Worm (Caenorhabditis elegans) whole organism, L2 larva: ENCODE measurements around the gene C14A4.7.

Source experiments
- C34F6.9 ChIP-seq: fragments of 150-350 bp; optimal IDR thresholded peaks from 2 replicates; lab custom pipeline; 2014; ENCODE audit warnings: missing biosample characterization, missing genetic modification characterization
- F13H6.1 ChIP-seq: sonication (generic microtip); optimal IDR thresholded peaks from 2 replicates; lab custom pipeline; 2016; ENCODE audit warnings: missing genetic modification characterization, missing compliant biosample characterization
- R02D3.7 ChIP-seq: fragments of 150-350 bp; optimal IDR thresholded peaks from 2 replicates; lab custom pipeline; 2014; ENCODE audit warnings: missing biosample characterization, missing genetic modification characterization
- ZK546.5 ChIP-seq: sonication (generic microtip); optimal IDR thresholded peaks from 2 replicates; lab custom pipeline; 2017; ENCODE audit warnings: missing biosample characterization, missing genetic modification characterization
- ama-1 ChIP-seq: fragments of 150-350 bp; optimal IDR thresholded peaks from 2 replicates; lab custom pipeline; 2018; ENCODE audit warnings: inconsistent platforms
- blmp-1 ChIP-seq: sonication (generic microtip); optimal IDR thresholded peaks from 2 replicates; lab custom pipeline; 2017; ENCODE audit warnings: missing genetic modification characterization, mild to moderate bottlenecking, missing compliant biosample characterization, antibody characterized with exemption, moderate library complexity; ENCODE audit not compliant: insufficient read depth
- ceh-16 ChIP-seq: fragments of 150-350 bp; optimal IDR thresholded peaks from 2 replicates; lab custom pipeline; 2014; ENCODE audit warnings: missing biosample characterization, missing genetic modification characterization
- ceh-82 ChIP-seq: fragments of 150-350 bp; optimal IDR thresholded peaks from 2 replicates; lab custom pipeline; 2014; ENCODE audit warnings: missing biosample characterization, missing genetic modification characterization
- crh-2 ChIP-seq: sonication (generic microtip); optimal IDR thresholded peaks from 2 replicates; lab custom pipeline; 2017; ENCODE audit warnings: missing biosample characterization, missing genetic modification characterization
- egl-27 ChIP-seq: sonication (generic microtip); optimal IDR thresholded peaks from 3 replicates; lab custom pipeline; 2017; ENCODE audit warnings: missing biosample characterization, missing genetic modification reagents, missing genetic modification characterization
- elt-1 ChIP-seq: fragments of 150-350 bp; optimal IDR thresholded peaks from 2 replicates; lab custom pipeline; 2014; ENCODE audit warnings: missing biosample characterization, missing genetic modification characterization
- fos-1 ChIP-seq: fragments of 150-350 bp; optimal IDR thresholded peaks from 2 replicates; lab custom pipeline; 2014; ENCODE audit warnings: missing biosample characterization, missing genetic modification characterization
- lin-11 ChIP-seq: fragments of 150-350 bp; sonication (generic microtip); optimal IDR thresholded peaks from 2 replicates; lab custom pipeline; 2014; ENCODE audit warnings: missing biosample characterization, missing genetic modification characterization, inconsistent platforms, mixed read lengths
- lin-13 ChIP-seq: fragments of 150-350 bp; optimal IDR thresholded peaks from 2 replicates; lab custom pipeline; 2014; ENCODE audit warnings: missing biosample characterization, missing genetic modification reagents, missing genetic modification characterization
- lin-39 ChIP-seq: fragments of 150-350 bp; optimal IDR thresholded peaks from 2 replicates; lab custom pipeline; 2014; ENCODE audit warnings: missing biosample characterization, missing genetic modification reagents, missing genetic modification characterization
- lsy-2 ChIP-seq, 2 experiments: fragments of 150-350 bp in 1 of 2; sonication (generic microtip) in 1 of 2; optimal IDR thresholded peaks; 2 replicates each; lab custom pipeline; 2014 to 2017; ENCODE audit warnings: missing biosample characterization in 2 of 2, missing genetic modification characterization in 2 of 2
- mab-5 ChIP-seq: fragments of 150-350 bp; optimal IDR thresholded peaks from 2 replicates; lab custom pipeline; 2014; ENCODE audit warnings: missing biosample characterization, missing genetic modification characterization
- mbf-1 ChIP-seq: sonication (generic microtip); optimal IDR thresholded peaks from 2 replicates; lab custom pipeline; 2017; ENCODE audit warnings: missing biosample characterization, missing genetic modification characterization
- mdl-1 ChIP-seq, 2 experiments: fragments of 150-350 bp in 1 of 2; sonication (generic microtip) in 1 of 2; optimal IDR thresholded peaks; 2 replicates each; lab custom pipeline; 2017; ENCODE audit warnings: missing biosample characterization in 2 of 2, missing genetic modification characterization in 2 of 2
- nhr-10 ChIP-seq: sonication (generic microtip); optimal IDR thresholded peaks from 2 replicates; lab custom pipeline; 2017; ENCODE audit warnings: missing biosample characterization, missing genetic modification characterization
- nhr-11 ChIP-seq: fragments of 150-350 bp; optimal IDR thresholded peaks from 2 replicates; lab custom pipeline; 2014; ENCODE audit warnings: missing biosample characterization, missing genetic modification characterization
- nhr-12 ChIP-seq: fragments of 150-350 bp; optimal IDR thresholded peaks from 2 replicates; lab custom pipeline; 2014; ENCODE audit warnings: missing biosample characterization, missing genetic modification characterization
- nhr-129 ChIP-seq: fragments of 150-350 bp; optimal IDR thresholded peaks from 2 replicates; lab custom pipeline; 2014; ENCODE audit warnings: missing biosample characterization, missing genetic modification characterization
- nhr-21 ChIP-seq: fragments of 150-350 bp; optimal IDR thresholded peaks from 2 replicates; lab custom pipeline; 2014; ENCODE audit warnings: missing biosample characterization, missing genetic modification characterization
- nhr-237 ChIP-seq: fragments of 150-350 bp; optimal IDR thresholded peaks from 2 replicates; lab custom pipeline; 2014; ENCODE audit warnings: missing biosample characterization, missing genetic modification characterization
- nhr-25 ChIP-seq: fragments of 150-350 bp; sonication (generic microtip); optimal IDR thresholded peaks from 3 replicates; lab custom pipeline; 2014; ENCODE audit warnings: missing biosample characterization, missing genetic modification characterization
- nhr-6 ChIP-seq: fragments of 150-350 bp; optimal IDR thresholded peaks from 2 replicates; lab custom pipeline; 2014; ENCODE audit warnings: missing biosample characterization, missing genetic modification characterization
- nhr-77 ChIP-seq: fragments of 150-350 bp; optimal IDR thresholded peaks from 2 replicates; lab custom pipeline; 2014; ENCODE audit warnings: missing biosample characterization, missing genetic modification characterization
- sem-4 ChIP-seq: fragments of 150-350 bp; optimal IDR thresholded peaks from 2 replicates; lab custom pipeline; 2014; ENCODE audit warnings: missing biosample characterization, missing genetic modification reagents, missing genetic modification characterization
- sma-3 ChIP-seq: sonication (generic microtip); optimal IDR thresholded peaks from 2 replicates; lab custom pipeline; 2016; ENCODE audit warnings: missing genetic modification reagents, missing genetic modification characterization, missing compliant biosample characterization
- sma-9 ChIP-seq, 2 experiments: fragments of 150-350 bp in 1 of 2; sonication (generic microtip) in 1 of 2; optimal IDR thresholded peaks; 2 replicates each; lab custom pipeline; 2014 to 2016; ENCODE audit warnings: missing genetic modification characterization in 2 of 2, mild to moderate bottlenecking in 1 of 2, missing biosample characterization in 1 of 2, missing compliant biosample characterization in 1 of 2, missing genetic modification reagents in 1 of 2, moderate library complexity in 1 of 2
- snpc-4 ChIP-seq: fragments of 150-350 bp; optimal IDR thresholded peaks from 2 replicates; lab custom pipeline; 2014; ENCODE audit warnings: missing biosample characterization, missing genetic modification characterization
- unc-39 ChIP-seq: fragments of 150-350 bp; optimal IDR thresholded peaks from 2 replicates; lab custom pipeline; 2014; ENCODE audit warnings: missing biosample characterization, missing genetic modification characterization
- unc-55 ChIP-seq: fragments of 150-350 bp; sonication (generic microtip); optimal IDR thresholded peaks from 3 replicates; lab custom pipeline; 2014; ENCODE audit warnings: missing biosample characterization, missing genetic modification reagents, missing genetic modification characterization
- zag-1 ChIP-seq: fragments of 150-350 bp; optimal IDR thresholded peaks from 2 replicates; lab custom pipeline; 2014; ENCODE audit warnings: missing biosample characterization, missing genetic modification characterization
- ztf-1 ChIP-seq: fragments of 200-800 bp; sonication (Bioruptor generic); conservative IDR thresholded peaks from 2 replicates; pipeline ENCODE4 v1.3.6; 2022; ENCODE audit warnings: missing genetic modification characterization, missing compliant biosample characterization
- ztf-11 ChIP-seq: sonication (generic microtip); optimal IDR thresholded peaks from 2 replicates; lab custom pipeline; 2017; ENCODE audit warnings: missing biosample characterization, missing genetic modification characterization
- ztf-4 ChIP-seq: fragments of 150-350 bp; optimal IDR thresholded peaks from 2 replicates; lab custom pipeline; 2014; ENCODE audit warnings: missing biosample characterization, missing genetic modification characterization

The C14A4.7 gene

DNA sequence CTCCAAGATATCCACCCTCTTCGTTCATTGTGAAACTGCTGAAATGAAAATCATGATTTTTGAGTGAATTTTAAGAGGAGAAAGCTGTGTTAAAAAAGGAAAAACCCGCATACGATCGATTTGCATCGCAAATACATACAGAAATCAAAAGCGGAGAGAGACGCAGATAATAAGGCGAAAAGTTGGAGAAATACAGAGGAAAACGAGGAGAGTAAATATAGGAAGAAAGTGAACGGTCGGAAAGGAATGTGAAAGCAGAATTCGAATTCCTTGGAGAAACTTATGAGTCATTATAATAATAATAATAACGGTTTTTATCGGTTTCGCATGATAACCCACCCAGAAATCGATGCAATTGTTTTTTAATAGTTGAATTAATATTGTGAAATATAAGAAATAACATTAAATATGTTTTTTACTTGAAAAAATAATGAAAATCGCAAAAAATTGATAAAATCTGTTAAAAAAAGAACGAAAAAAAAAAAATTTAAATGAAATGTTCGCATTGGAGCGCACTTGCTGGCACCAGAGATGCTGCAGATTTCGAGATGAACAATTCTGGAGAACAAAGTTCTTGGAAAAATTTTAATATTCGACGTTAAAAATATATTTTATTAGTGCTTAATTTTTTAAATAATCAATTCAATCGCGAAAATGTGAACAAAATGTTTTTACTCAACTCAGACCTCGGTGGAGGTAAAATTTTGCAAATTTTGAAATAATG, 11.0 kb upstream of the C14A4.7 start, which contains the start of gene ccm-3:
TSS of gene ccm-3 (minus strand) at position 38 of the 724 bp plus-strand sequence.
- TF ChIP-seq mab-5 (tag; lab: Kevin White, UChicago) (no peak), snpc-4 (tag; lab: Kevin White, UChicago) (no peak), nhr-11 (no peak), sma-9 (GFP tag; optimal IDR thresholded peaks at IDR 0.05; lab: Kevin White, UChicago) (no peak), sma-9 (tag; optimal IDR thresholded peaks at IDR 0.05; lab: Kevin White, UChicago) (no peak), blmp-1 (tag; lab: Kevin White, UChicago) (peak; percentile 61), R02D3.7 (tag; lab: Kevin White, UChicago) (no peak), ztf-4 (tag; lab: Kevin White, UChicago) (no peak), fos-1 (peak; percentile 63), nhr-12 (tag; lab: Kevin White, UChicago) (no peak), C34F6.9 (tag; lab: Kevin White, UChicago) (peak; percentile 52), ztf-11 (tag; lab: Kevin White, UChicago) (no peak), ztf-1 (no peak), nhr-237 (tag; lab: Kevin White, UChicago) (no peak), lsy-2 (tag; optimal IDR thresholded peaks at IDR 0.05; lab: Kevin White, UChicago) (peak in 1 of 2 experiments; percentile 58), sem-4 (no peak), crh-2 (no peak), nhr-77 (tag; lab: Kevin White, UChicago) (no peak), unc-55 (GFP tag; lab: Kevin White, UChicago) (peak; percentile 76)

DNA sequence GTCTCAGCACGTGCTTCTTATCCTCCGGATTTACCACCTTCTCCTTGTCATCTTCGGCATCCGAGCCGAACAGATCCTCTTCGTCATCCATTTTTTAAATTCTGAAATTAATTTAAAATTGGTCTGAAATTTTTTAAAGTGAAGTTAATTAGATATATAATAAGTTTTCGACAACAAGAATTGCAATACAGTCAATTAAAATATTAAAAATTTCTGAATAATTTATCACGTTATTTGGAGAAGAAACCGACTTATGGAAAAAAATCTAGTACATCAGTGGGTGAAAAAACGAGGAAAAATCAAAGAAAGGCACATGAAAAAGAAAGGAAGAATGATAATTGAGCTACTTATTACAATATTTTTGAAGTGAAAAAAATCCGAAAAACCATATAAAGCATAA, 9.2 kb upstream of the C14A4.7 start, which contains the start of gene taf-13:
TSS of gene taf-13 (minus strand) at position 101 of the 400 bp plus-strand sequence.
- TF ChIP-seq ztf-11 (tag; lab: Kevin White, UChicago) (no peak), zag-1 (tag; lab: Kevin White, UChicago) (no peak), nhr-11 (no peak), unc-55 (GFP tag; lab: Kevin White, UChicago) (no peak), sem-4 (no peak), elt-1 (tag; lab: Kevin White, UChicago) (no peak), nhr-21 (tag; lab: Kevin White, UChicago) (no peak), ceh-82 (no peak), fos-1 (no peak), crh-2 (no peak), ZK546.5 (tag; lab: Kevin White, UChicago) (no peak), blmp-1 (tag; lab: Kevin White, UChicago) (no peak)
- TF ChIP-seq, all 48 proteins: peak for 0

DNA sequence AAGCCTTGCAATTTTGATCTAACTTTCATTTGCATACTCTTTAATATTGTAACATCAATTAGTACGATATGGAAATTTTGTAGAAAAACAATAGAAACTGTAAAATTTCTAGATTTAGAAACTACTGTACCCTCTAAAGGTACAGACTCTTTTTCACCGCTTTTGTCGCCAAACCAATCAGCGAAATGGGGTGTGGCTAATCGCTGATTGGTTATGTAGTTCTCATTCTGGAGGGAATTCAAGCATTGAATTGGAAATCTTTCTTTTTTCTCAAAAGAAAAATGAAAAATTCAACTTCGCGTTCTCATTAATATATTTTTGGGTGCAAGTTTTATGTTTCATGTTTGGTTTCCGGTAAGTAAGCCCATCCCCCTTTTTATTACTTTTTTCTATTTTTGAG, 7.2 kb upstream of the C14A4.7 start:
- TF ChIP-seq egl-27 (no peak), ZK546.5 (tag; lab: Kevin White, UChicago) (no peak), nhr-77 (tag; lab: Kevin White, UChicago) (no peak), ama-1 (no peak), C34F6.9 (tag; lab: Kevin White, UChicago) (no peak), sma-9 (GFP tag; optimal IDR thresholded peaks at IDR 0.05; lab: Kevin White, UChicago) (no peak), sma-9 (tag; optimal IDR thresholded peaks at IDR 0.05; lab: Kevin White, UChicago) (no peak), sma-3 (GFP tag; lab: Kevin White, UChicago) (no peak), mbf-1 (no peak), mab-5 (tag; lab: Kevin White, UChicago) (no peak), ceh-16 (tag; lab: Kevin White, UChicago) (no peak), F13H6.1 (tag; lab: Kevin White, UChicago) (no peak), lin-11 (tag; lab: Kevin White, UChicago) (no peak), nhr-6 (no peak), lsy-2 (tag; optimal IDR thresholded peaks at IDR 0.05; lab: Kevin White, UChicago) (no peak), nhr-12 (tag; lab: Kevin White, UChicago) (no peak), nhr-10 (no peak)
- TF ChIP-seq, all 48 proteins: peak for 0

DNA sequence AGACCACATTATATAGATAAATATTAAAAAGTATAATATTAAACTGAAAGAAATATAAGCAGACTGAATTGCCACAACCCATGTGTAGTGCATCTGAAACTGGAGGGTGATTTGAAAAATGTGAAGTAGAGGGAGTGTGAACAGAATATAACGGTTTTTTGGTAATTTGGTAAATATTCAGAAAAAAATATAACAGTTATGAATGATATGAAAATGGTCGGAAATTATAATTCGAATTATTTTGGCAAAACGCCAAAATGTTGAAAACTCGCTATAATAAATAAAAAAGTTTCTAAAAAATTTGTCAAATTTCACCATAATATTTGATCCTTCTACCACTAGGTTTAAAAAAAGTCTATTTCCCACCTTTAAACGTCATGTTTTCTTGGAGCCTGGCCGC, 5.8 kb upstream of the C14A4.7 start, which contains the start of gene srv-2:
TSS of gene srv-2 (minus strand) at position 101 of the 400 bp plus-strand sequence.
- TF ChIP-seq sma-9 (GFP tag; optimal IDR thresholded peaks at IDR 0.05; lab: Kevin White, UChicago) (no peak), sma-9 (tag; optimal IDR thresholded peaks at IDR 0.05; lab: Kevin White, UChicago) (no peak), nhr-11 (no peak), R02D3.7 (tag; lab: Kevin White, UChicago) (no peak), sem-4 (no peak), nhr-21 (tag; lab: Kevin White, UChicago) (no peak), unc-39 (tag; lab: Kevin White, UChicago) (no peak), lin-13 (GFP tag; lab: Kevin White, UChicago) (no peak), snpc-4 (tag; lab: Kevin White, UChicago) (no peak), nhr-10 (no peak), zag-1 (tag; lab: Kevin White, UChicago) (no peak), ztf-11 (tag; lab: Kevin White, UChicago) (no peak), nhr-129 (tag; lab: Kevin White, UChicago) (no peak), lin-11 (tag; lab: Kevin White, UChicago) (no peak), lin-39 (tag; lab: Kevin White, UChicago) (no peak), F13H6.1 (tag; lab: Kevin White, UChicago) (no peak), fos-1 (no peak), mdl-1 (tag; optimal IDR thresholded peaks at IDR 0.05; lab: Kevin White, UChicago) (no peak), ama-1 (no peak), nhr-25 (tag; lab: Kevin White, UChicago) (no peak), lsy-2 (tag; optimal IDR thresholded peaks at IDR 0.05; lab: Kevin White, UChicago) (no peak)
